Fruit fly (Drosophila melanogaster) whole organism, embryonic: ENCODE results near the gene kri.
A peak's percentile ranks its signal among the peaks of the same experiment; 100 is the strongest.

Source experiments
- Adf1 ChIP-seq: fragments of 200-800 bp; sonication (Bioruptor generic); IDR thresholded peaks from 2 replicates; pipeline ENCODE4 v1.3.6; 2022; ENCODE audit warnings: missing biosample characterization, missing genetic modification characterization
- Atf6 ChIP-seq: fragments of 200-800 bp; sonication (Bioruptor generic); IDR thresholded peaks from 2 replicates; pipeline ENCODE4 v1.3.6; 2022; ENCODE audit warnings: missing biosample characterization, missing genetic modification characterization
- BtbVII ChIP-seq: fragments of 200-800 bp; sonication (Bioruptor generic); optimal IDR thresholded peaks from 3 replicates; lab custom pipeline; 2017; ENCODE audit warnings: missing biosample characterization, mild to moderate bottlenecking, missing genetic modification characterization
- CG14710 ChIP-seq: fragments of 200-800 bp; sonication (Bioruptor generic); optimal IDR thresholded peaks from 3 replicates; lab custom pipeline; 2019; ENCODE audit warnings: missing biosample characterization, mild to moderate bottlenecking, missing genetic modification characterization, moderate library complexity
- CG15011 ChIP-seq: fragments of 200-800 bp; sonication (Bioruptor generic); optimal IDR thresholded peaks from 3 replicates; lab custom pipeline; 2018; ENCODE audit warnings: missing biosample characterization, mild to moderate bottlenecking, missing genetic modification characterization
- CG15696 ChIP-seq: fragments of 200-800 bp; sonication (Bioruptor generic); optimal IDR thresholded peaks from 2 replicates; lab custom pipeline; 2019; ENCODE audit warnings: missing biosample characterization, mild to moderate bottlenecking, missing genetic modification characterization, moderate library complexity
- CG1647 ChIP-seq: fragments of 200-800 bp; sonication (Bioruptor generic); optimal IDR thresholded peaks from 3 replicates; lab custom pipeline; 2016; ENCODE audit warnings: missing biosample characterization, missing genetic modification characterization
- CG17612 ChIP-seq: fragments of 200-800 bp; sonication (Bioruptor generic); IDR thresholded peaks from 2 replicates; pipeline ENCODE4 v1.3.6; 2022; ENCODE audit warnings: missing biosample characterization, missing genetic modification characterization
- CG1832 ChIP-seq: fragments of 200-800 bp; sonication (Bioruptor generic); optimal IDR thresholded peaks from 2 replicates; lab custom pipeline; 2017; ENCODE audit warnings: missing biosample characterization, mild to moderate bottlenecking, missing genetic modification characterization, inconsistent platforms
- CG31224 ChIP-seq: fragments of 200-800 bp; sonication (Bioruptor generic); IDR thresholded peaks from 2 replicates; pipeline ENCODE4 v1.3.6; 2022; ENCODE audit warnings: missing biosample characterization, missing genetic modification characterization
- CG34376 ChIP-seq: fragments of 200-800 bp; sonication (Bioruptor generic); optimal IDR thresholded peaks from 2 replicates; lab custom pipeline; 2018; ENCODE audit warnings: missing biosample characterization, mild to moderate bottlenecking, missing genetic modification characterization
- CG3847 ChIP-seq: fragments of 200-800 bp; sonication (Bioruptor generic); IDR thresholded peaks from 2 replicates; pipeline ENCODE4 v1.3.6; 2022; ENCODE audit warnings: missing biosample characterization, missing genetic modification characterization
- CG4820 ChIP-seq: fragments of 200-800 bp; sonication (Bioruptor generic); optimal IDR thresholded peaks from 3 replicates; lab custom pipeline; 2016; ENCODE audit warnings: missing biosample characterization, missing genetic modification characterization
- CG6175 ChIP-seq: fragments of 200-800 bp; sonication (Bioruptor generic); IDR thresholded peaks from 3 replicates; pipeline ENCODE4 v1.3.6; 2022; ENCODE audit warnings: missing biosample characterization, missing genetic modification characterization
- CG7357 ChIP-seq: fragments of 200-800 bp; sonication (Bioruptor generic); IDR thresholded peaks from 3 replicates; pipeline ENCODE4 v1.3.6; 2022; ENCODE audit warnings: missing biosample characterization, missing genetic modification characterization
- CG7963 ChIP-seq: fragments of 200-800 bp; sonication (Bioruptor generic); IDR thresholded peaks from 3 replicates; pipeline ENCODE4 v1.3.6; 2022; ENCODE audit warnings: missing biosample characterization, missing genetic modification characterization; ENCODE audit not compliant: partially characterized antibody
- CG8924 ChIP-seq: fragments of 200-800 bp; optimal IDR thresholded peaks from 3 replicates; lab custom pipeline; 2019; ENCODE audit warnings: missing biosample characterization, mild to moderate bottlenecking, missing genetic modification characterization, moderate library complexity
- CG9797 ChIP-seq: fragments of 200-800 bp; sonication (Bioruptor generic); optimal IDR thresholded peaks from 3 replicates; lab custom pipeline; 2018; ENCODE audit warnings: missing biosample characterization, mild to moderate bottlenecking, missing genetic modification characterization
- Chrac-16 ChIP-seq: fragments of 200-800 bp; sonication (Bioruptor generic); optimal IDR thresholded peaks from 3 replicates; lab custom pipeline; 2016; ENCODE audit warnings: missing biosample characterization, missing genetic modification characterization
- Dad ChIP-seq: fragments of 200-800 bp; sonication (Bioruptor generic); optimal IDR thresholded peaks from 3 replicates; lab custom pipeline; 2016; ENCODE audit warnings: missing biosample characterization, missing genetic modification characterization
- Deaf1 ChIP-seq: fragments of 200-800 bp; optimal IDR thresholded peaks from 3 replicates; lab custom pipeline; 2019; ENCODE audit warnings: missing biosample characterization, mild to moderate bottlenecking, missing genetic modification characterization, moderate library complexity
- Dip2 ChIP-seq: fragments of 200-800 bp; sonication (Bioruptor generic); IDR thresholded peaks from 2 replicates; pipeline ENCODE4 v1.3.6; 2022; ENCODE audit warnings: missing biosample characterization, missing genetic modification characterization
- Ets65A ChIP-seq: fragments of 200-800 bp; sonication (Bioruptor generic); peaks from one replicate; lab custom pipeline; 2016; ENCODE audit warnings: missing biosample characterization, missing genetic modification characterization
- Ets97D ChIP-seq: fragments of 200-800 bp; sonication (Bioruptor generic); optimal IDR thresholded peaks from 3 replicates; lab custom pipeline; 2016; ENCODE audit warnings: missing biosample characterization, missing genetic modification characterization
- Hr39 ChIP-seq: fragments of >200 bp; optimal IDR thresholded peaks from 2 replicates; lab custom pipeline; 2017
- PHDP ChIP-seq: fragments of 200-800 bp; sonication (Bioruptor generic); optimal IDR thresholded peaks from 3 replicates; lab custom pipeline; 2018; ENCODE audit warnings: missing biosample characterization, mild to moderate bottlenecking, missing genetic modification characterization, moderate library complexity
- Ptx1 ChIP-seq: fragments of 200-800 bp; sonication (Bioruptor generic); IDR thresholded peaks from 2 replicates; pipeline ENCODE4 v1.3.6; 2022; ENCODE audit warnings: missing biosample characterization, missing genetic modification characterization
- amos ChIP-seq: fragments of 200-800 bp; sonication (Bioruptor generic); IDR thresholded peaks from 2 replicates; pipeline ENCODE4 v1.3.6; 2022; ENCODE audit warnings: missing biosample characterization, missing genetic modification characterization; ENCODE audit not compliant: partially characterized antibody
- aop ChIP-seq: fragments of 200-800 bp; sonication (Bioruptor generic); IDR thresholded peaks from 2 replicates; pipeline ENCODE4 v1.3.6; 2022; ENCODE audit warnings: missing biosample characterization, missing genetic modification characterization
- bab2 ChIP-seq: fragments of 200-800 bp; sonication (Bioruptor generic); optimal IDR thresholded peaks from 2 replicates; lab custom pipeline; 2016; ENCODE audit warnings: missing biosample characterization, missing genetic modification characterization
- bsh ChIP-seq, 2 experiments: fragments of 200-800 bp; sonication (Bioruptor generic); optimal IDR thresholded peaks; 2 replicates each; lab custom pipeline; 2017 to 2018; ENCODE audit warnings: mild to moderate bottlenecking in 2 of 2, missing biosample characterization in 2 of 2, missing genetic modification characterization in 2 of 2, moderate library complexity in 1 of 2
- chinmo ChIP-seq: fragments of 200-800 bp; sonication (Bioruptor generic); IDR thresholded peaks from 4 replicates; pipeline ENCODE4 v1.3.6; 2022; ENCODE audit warnings: missing biosample characterization, missing genetic modification characterization; ENCODE audit not compliant: partially characterized antibody
- corto ChIP-seq: fragments of 200-800 bp; sonication (Bioruptor generic); optimal IDR thresholded peaks from 2 replicates; lab custom pipeline; 2016; ENCODE audit warnings: missing biosample characterization, mild to moderate bottlenecking, missing genetic modification characterization, moderate library complexity
- dmrt99B ChIP-seq: fragments of 200-800 bp; sonication (Bioruptor generic); optimal IDR thresholded peaks from 2 replicates; lab custom pipeline; 2018; ENCODE audit warnings: missing biosample characterization, mild to moderate bottlenecking, missing genetic modification characterization, moderate library complexity
- emc ChIP-seq: fragments of 200-800 bp; sonication (Bioruptor generic); optimal IDR thresholded peaks from 2 replicates; lab custom pipeline; 2016; ENCODE audit warnings: missing biosample characterization, missing genetic modification characterization
- grau ChIP-seq: fragments of 200-800 bp; optimal IDR thresholded peaks from 3 replicates; lab custom pipeline; 2019; ENCODE audit warnings: missing biosample characterization, mild to moderate bottlenecking, missing genetic modification characterization, moderate library complexity
- gro ChIP-seq: fragments of 200-800 bp; sonication (Bioruptor generic); optimal IDR thresholded peaks from 2 replicates; lab custom pipeline; 2016; ENCODE audit warnings: missing biosample characterization, missing genetic modification characterization
- inv ChIP-seq: fragments of 200-800 bp; sonication (Bioruptor generic); IDR thresholded peaks from 2 replicates; pipeline ENCODE4 v1.3.6; 2022; ENCODE audit warnings: missing biosample characterization, missing genetic modification characterization; ENCODE audit not compliant: partially characterized antibody
- jing ChIP-seq: fragments of 200-800 bp; sonication (Bioruptor generic); optimal IDR thresholded peaks from 2 replicates; lab custom pipeline; 2018; ENCODE audit warnings: missing biosample characterization, mild to moderate bottlenecking, missing genetic modification characterization
- lbe ChIP-seq: fragments of 200-800 bp; sonication (Bioruptor generic); optimal IDR thresholded peaks from 2 replicates; lab custom pipeline; 2016; ENCODE audit warnings: missing biosample characterization, mild to moderate bottlenecking, missing genetic modification characterization
- lola ChIP-seq, 3 experiments: fragments of >200 bp in 2 of 3; fragments of 200-800 bp in 1 of 3; sonication (Bioruptor generic) in 1 of 3; optimal IDR thresholded peaks; 2 replicates each; lab custom pipeline; 2017 to 2019; ENCODE audit warnings: missing biosample characterization in 3 of 3, missing genetic modification characterization in 3 of 3, mild to moderate bottlenecking in 1 of 3, moderate library complexity in 1 of 3
- salm ChIP-seq: fragments of 200-800 bp; sonication (Bioruptor generic); optimal IDR thresholded peaks from 2 replicates; lab custom pipeline; 2018; ENCODE audit warnings: missing biosample characterization, mild to moderate bottlenecking, missing genetic modification characterization
- sima ChIP-seq: fragments of 200-800 bp; sonication (Bioruptor generic); optimal IDR thresholded peaks from 2 replicates; lab custom pipeline; 2016; ENCODE audit warnings: missing biosample characterization, missing genetic modification characterization
- sna ChIP-seq: fragments of 200-800 bp; sonication (Bioruptor generic); IDR thresholded peaks from 2 replicates; pipeline ENCODE4 v1.3.6; 2022; ENCODE audit warnings: missing biosample characterization, missing genetic modification characterization; ENCODE audit not compliant: partially characterized antibody
- stwl ChIP-seq: fragments of 200-800 bp; sonication (Bioruptor generic); optimal IDR thresholded peaks from 3 replicates; lab custom pipeline; 2018; ENCODE audit warnings: missing biosample characterization, mild to moderate bottlenecking, missing genetic modification characterization, moderate library complexity
- tin ChIP-seq: fragments of 200-800 bp; sonication (Bioruptor generic); optimal IDR thresholded peaks from 3 replicates; lab custom pipeline; 2016; ENCODE audit warnings: missing biosample characterization, missing genetic modification characterization
- vfl ChIP-seq: fragments of 200-800 bp; sonication (Bioruptor generic); optimal IDR thresholded peaks from 2 replicates; lab custom pipeline; 2016; ENCODE audit warnings: missing biosample characterization, missing genetic modification characterization
- wdn ChIP-seq: fragments of 200-800 bp; sonication (Bioruptor generic); IDR thresholded peaks from 2 replicates; pipeline ENCODE4 v1.3.6; 2022; ENCODE audit warnings: missing biosample characterization, missing genetic modification characterization
- zfh1 ChIP-seq: fragments of 200-800 bp; sonication (Bioruptor generic); IDR thresholded peaks from 3 replicates; pipeline ENCODE4 v1.3.6; 2022; ENCODE audit warnings: missing biosample characterization, missing genetic modification characterization

The kri gene

DNA sequence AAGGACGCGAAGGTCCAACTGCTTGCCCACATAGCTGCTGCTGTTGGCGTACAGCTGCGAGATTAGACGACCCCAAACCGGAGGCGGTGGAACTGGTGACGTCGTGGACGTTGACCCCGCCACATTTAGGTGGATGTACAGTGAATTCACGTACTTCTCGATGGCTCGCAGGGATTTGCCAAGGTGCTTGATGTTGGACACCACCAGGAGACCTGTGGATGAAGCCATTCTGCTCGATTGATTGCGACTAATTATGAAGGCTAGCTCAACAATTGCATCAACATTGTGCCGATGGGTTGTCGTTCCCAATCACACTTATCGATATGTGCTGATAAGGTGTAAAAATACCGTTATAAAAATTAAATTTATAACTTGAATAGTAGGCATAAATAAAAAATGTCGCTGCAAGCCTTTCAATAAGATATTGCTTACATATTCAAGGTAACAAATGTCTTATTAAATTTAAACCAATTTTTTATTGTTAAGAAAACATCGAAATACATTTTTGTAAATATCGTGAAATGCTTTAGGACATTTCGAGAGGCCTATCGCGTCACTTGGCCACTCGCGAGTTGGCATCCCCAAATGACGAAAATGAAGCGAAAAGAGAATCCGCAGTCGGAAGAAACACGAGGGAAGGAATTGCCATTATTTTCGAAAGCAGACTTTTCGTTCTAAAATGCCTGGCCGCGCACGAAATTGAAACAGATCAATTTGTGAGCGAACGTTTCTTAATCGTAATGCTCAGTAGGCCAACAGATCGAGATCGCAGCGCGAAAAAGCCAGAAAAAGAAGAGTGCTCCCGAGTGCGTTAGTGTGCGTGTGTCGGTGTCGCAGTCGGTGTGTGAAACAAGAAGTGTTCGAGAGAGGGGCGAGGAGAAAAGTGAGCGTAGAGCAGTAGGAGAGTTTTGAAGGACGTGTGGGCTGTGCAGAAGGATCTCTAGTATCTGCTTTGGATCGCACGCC lies 42.0 kb upstream of the kri start, which contains the start of the genes Ppat-Dpck and scny (continued):
- TF ChIP-seq inv (GFP tag; lab: Robert Waterston, UW) (peak; percentile 89), Dad (GFP tag; lab: Kevin White, UChicago) (peak; percentile 28), tin (GFP tag; lab: Kevin White, UChicago) (peak; percentile 0), dmrt99B (tag; lab: Kevin White, UChicago) (no peak), CG15011 (GFP tag; lab: Kevin White, UChicago) (no peak), chinmo (GFP tag; lab: Robert Waterston, UW) (peak; percentile 77; the same call in 2 of the 4 replicates), CG1647 (GFP tag; lab: Kevin White, UChicago) (no peak), CG34376 (peak; percentile 6), CG8924 (tag; lab: Kevin White, UChicago) (peak; percentile 4), bsh (GFP tag; optimal IDR thresholded peaks at IDR 0.05; lab: Kevin White, UChicago) (peak in 1 of 2 experiments; percentile 8), CG1832 (GFP tag; lab: Kevin White, UChicago) (no peak), CG17612 (GFP tag; lab: Robert Waterston, UW) (no peak), Hr39 (lab: Kevin White, UChicago) (no peak), Adf1 (GFP tag; lab: Robert Waterston, UW) (peak; percentile 63), stwl (tag; lab: Kevin White, UChicago) (peak; percentile 58), Deaf1 (tag; lab: Kevin White, UChicago) (peak; percentile 86), PHDP (tag; lab: Kevin White, UChicago) (no peak), Atf6 (no peak), CG15696 (tag; lab: Kevin White, UChicago) (peak; percentile 0), Ets65A (GFP tag; lab: Kevin White, UChicago) (no peak), Dip2 (GFP tag; lab: Robert Waterston, UW) (no peak), grau (tag; lab: Kevin White, UChicago) (peak; percentile 48), vfl (peak; percentile 44), aop (GFP tag; lab: Robert Waterston, UW) (no peak), Ets97D (GFP tag; lab: Kevin White, UChicago) (peak; percentile 88), gro (peak; percentile 10), CG7357 (GFP tag; lab: Robert Waterston, UW) (no peak), lola (GFP tag; optimal IDR thresholded peaks at IDR 0.05; lab: Kevin White, UChicago) (peak in 1 of 3 experiments; percentile 23), CG3847 (peak; percentile 55), CG7963 (GFP tag; lab: Robert Waterston, UW) (peak; percentile 71; the same call in 2 of the 3 replicates), lbe (GFP tag; lab: Kevin White, UChicago) (peak; percentile 76), Ptx1 (GFP tag; lab: Robert Waterston, UW) (no peak), BtbVII (no peak), amos (GFP tag; lab: Robert Waterston, UW) (peak; percentile 93), CG31224 (GFP tag; lab: Robert Waterston, UW) (no peak), CG4820 (GFP tag; lab: Kevin White, UChicago) (no peak), bab2 (GFP tag; lab: Kevin White, UChicago) (no peak), wdn (no peak), CG6175 (GFP tag; lab: Robert Waterston, UW) (no peak), corto (GFP tag; lab: Kevin White, UChicago) (no peak), jing (GFP tag; lab: Kevin White, UChicago) (no peak), Chrac-16 (GFP tag; lab: Kevin White, UChicago) (no peak), salm (tag; lab: Kevin White, UChicago) (no peak), zfh1 (no peak), CG14710 (peak; percentile 82), CG9797 (GFP tag; lab: Kevin White, UChicago) (peak; percentile 83), emc (no peak), sima (no peak), sna (GFP tag; lab: Robert Waterston, UW) (peak; percentile 95)
